Fruit fly (Drosophila melanogaster): Measurements from ENCODE around the gene Gas41.

The Gas41 gene

dm6 chr2L:6956725-6957124 lies 6.7 kb upstream of the Gas41 start, which contains the start of the genes CG13775 and CG3430 (continued):
- TF ChIP-seq CG18011 (GFP tag; optimal IDR thresholded peaks at IDR 0.05) (no peak), Eip74EF (GFP tag; optimal IDR thresholded peaks at IDR 0.05) (no peak), CG10274 (GFP tag; optimal IDR thresholded peaks at IDR 0.05) (no peak), CG31224 (GFP tag; IDR thresholded peaks at IDR 0.05) (no peak), crp (GFP tag; optimal IDR thresholded peaks at IDR 0.05) (peak; percentile 28 to 84), Asciz (GFP tag; optimal IDR thresholded peaks at IDR 0.05) (no peak), stwl (tag; optimal IDR thresholded peaks at IDR 0.05) (peak; percentile 39), gce (GFP tag; IDR thresholded peaks at IDR 0.05) (0 out of 3 replicates have a peak, but pooled peaks have one; percentile 31), Doc3 (GFP tag; IDR thresholded peaks at IDR 0.05; ENCODE audit: partially characterized antibody) (peak; percentile 66), ci (GFP tag; IDR thresholded peaks at IDR 0.05) (peak; percentile 52; the same call in 2 of the 3 replicates), CG18619 (GFP tag; optimal IDR thresholded peaks at IDR 0.05) (no peak), CG10267 (tag; optimal IDR thresholded peaks at IDR 0.05) (peak; percentile 14), org-1 (GFP tag; optimal IDR thresholded peaks at IDR 0.05) (no peak), CG16863 (GFP tag; optimal IDR thresholded peaks at IDR 0.05) (no peak), otp (GFP tag; IDR thresholded peaks at IDR 0.05) (no peak), CG14965 (GFP tag; optimal IDR thresholded peaks at IDR 0.05; ENCODE audit: borderline replicate concordance) (no peak), ken (GFP tag; IDR thresholded peaks at IDR 0.05) (0 out of 3 replicates have a peak, but pooled peaks have one; percentile 32), CG15514 (GFP tag; optimal IDR thresholded peaks at IDR 0.05) (peak; percentile 73), CG7372 (GFP tag; IDR thresholded peaks at IDR 0.05) (no peak), hbn (GFP tag; IDR thresholded peaks at IDR 0.05; ENCODE audit: partially characterized antibody) (peak; percentile 65), CG4404 (GFP tag; IDR thresholded peaks at IDR 0.05) (no peak), Nf-YB (GFP tag; optimal IDR thresholded peaks at IDR 0.05) (no peak), CG5245 (GFP tag; optimal IDR thresholded peaks at IDR 0.05) (no peak), nerfin-2 (GFP tag; IDR thresholded peaks at IDR 0.05; ENCODE audit: partially characterized antibody) (no peak), Rx (GFP tag; IDR thresholded peaks at IDR 0.05) (no peak), HmgZ (tag; optimal IDR thresholded peaks at IDR 0.05) (peak; percentile 72), CG31441 (GFP tag; IDR thresholded peaks at IDR 0.05) (no peak), Xrp1 (GFP tag; IDR thresholded peaks at IDR 0.05) (no peak), chif (GFP tag; optimal IDR thresholded peaks at IDR 0.05) (no peak), ranshi (GFP tag; IDR thresholded peaks at IDR 0.05) (no peak), wdn (GFP tag; IDR thresholded peaks at IDR 0.05) (0 out of 2 replicates have a peak, but pooled peaks have one; percentile 34), Hr3 (GFP tag; optimal IDR thresholded peaks at IDR 0.05) (no peak), Hr78 (GFP tag; optimal IDR thresholded peaks at IDR 0.05) (no peak), peb (GFP tag; IDR thresholded peaks at IDR 0.05) (no peak), CG10431 (GFP tag; optimal IDR thresholded peaks at IDR 0.05) (no peak), CG18764 (GFP tag; optimal IDR thresholded peaks at IDR 0.05) (no peak), dan (GFP tag; IDR thresholded peaks at IDR 0.05) (no peak), dmrt99B (tag; optimal IDR thresholded peaks at IDR 0.05) (no peak), CG17568 (GFP tag; optimal IDR thresholded peaks at IDR 0.05) (no peak), hth (optimal IDR thresholded peaks at IDR 0.05) (no peak), aop (GFP tag; IDR thresholded peaks at IDR 0.05) (peak; percentile 94), luna (GFP tag; optimal IDR thresholded peaks at IDR 0.05) (no peak), Hr39 (optimal IDR thresholded peaks at IDR 0.05) (no peak), twi (tag; optimal IDR thresholded peaks at IDR 0.05) (no peak), gfzf (GFP tag; optimal IDR thresholded peaks at IDR 0.05) (peak; percentile 14), ap (GFP tag; IDR thresholded peaks at IDR 0.05) (no peak), disco-r (GFP tag; optimal IDR thresholded peaks at IDR 0.05) (no peak), CG5180 (GFP tag; optimal IDR thresholded peaks at IDR 0.05) (no peak), CG6854 (GFP tag; optimal IDR thresholded peaks at IDR 0.05) (no peak), CG4328 (GFP tag; optimal IDR thresholded peaks at IDR 0.05) (no peak), CG32767 (GFP tag; IDR thresholded peaks at IDR 0.05) (no peak)

Data from whole organism, embryonic.